Worm (Caenorhabditis elegans) whole organism, L4/young adult: Measurements from ENCODE around the gene Y37E11B.6.

Experiments
- dao-5 ChIP-seq: sonication (generic microtip); optimal IDR thresholded peaks from 2 replicates; lab custom pipeline; 2016; ENCODE audit warnings: missing genotype, missing genetic modification characterization, moderate library complexity, missing compliant biosample characterization
- him-1 ChIP-seq: sonication (generic microtip); optimal IDR thresholded peaks from 2 replicates; lab custom pipeline; 2016; ENCODE audit warnings: missing genotype, missing genetic modification reagents, missing genetic modification characterization, missing compliant biosample characterization

ce11 chrIV:3642189-3642588, 43.1 kb upstream of the Y37E11B.6 start, which contains the start of gene CC8.3:
- TF ChIP-seq him-1 (tag; lab: Kevin White, UChicago): no peak
- no peak for TF ChIP-seq dao-5 (tag; lab: Kevin White, UChicago)
